Worm (Caenorhabditis elegans): Measurements from ENCODE around the gene nduf-2.2.

Gene nduf-2.2

ce11 chrIII:6431766-6432228, 33.2 kb upstream of the nduf-2.2 start, which contains the start of the genes mrps-17 and txdc-9:
mrps-17 (minus strand) TSS chrIII:6431798.
txdc-9 (plus strand) TSS chrIII:6432178.
- TF ChIP-seq Y48G9A.11 (GFP tag; IDR thresholded peaks at IDR 0.05): no peak
- TF ChIP-seq unc-62 (GFP tag; optimal IDR thresholded peaks at IDR 0.05 in 1 of 2): no peak
- no peak for TF ChIP-seq unc-62 (tag; optimal IDR thresholded peaks at IDR 0.05)
- TF ChIP-seq T20F7.1 (GFP tag; optimal IDR thresholded peaks at IDR 0.05): no peak
- no peak for TF ChIP-seq ztf-7 (tag; optimal IDR thresholded peaks at IDR 0.05)
- no peak for TF ChIP-seq ama-1 (optimal IDR thresholded peaks at IDR 0.05)
- no peak for TF ChIP-seq Y105C5A.15 (GFP tag; IDR thresholded peaks at IDR 0.05)
- TF ChIP-seq mdt-29 (GFP tag; IDR thresholded peaks at IDR 0.05): no peak
- TF ChIP-seq ceh-62 (tag; optimal IDR thresholded peaks at IDR 0.05): no peak
- no peak for TF ChIP-seq nhr-42 (GFP tag; IDR thresholded peaks at IDR 0.05)
- TF ChIP-seq vab-7 (GFP tag; IDR thresholded peaks at IDR 0.05): no peak
- no peak for TF ChIP-seq nhr-76 (tag; optimal IDR thresholded peaks at IDR 0.05)
- TF ChIP-seq F49E8.2 (tag; optimal IDR thresholded peaks at IDR 0.05; ENCODE audit: borderline replicate concordance): no peak
- TF ChIP-seq nhr-10 (tag; optimal IDR thresholded peaks at IDR 0.05): no peak
- no peak for TF ChIP-seq ceh-82 (tag; optimal IDR thresholded peaks at IDR 0.05)
- no peak for TF ChIP-seq nhr-102 (tag; optimal IDR thresholded peaks at IDR 0.05)
- no peak for TF ChIP-seq R02D3.7 (tag; optimal IDR thresholded peaks at IDR 0.05)
- TF ChIP-seq hmg-1.1 (GFP tag; IDR thresholded peaks at IDR 0.05): peak; percentile 61
- no peak for TF ChIP-seq Y75B8A.6 (GFP tag; IDR thresholded peaks at IDR 0.05)
- no peak for TF ChIP-seq cey-2 (tag; optimal IDR thresholded peaks at IDR 0.05; ENCODE audit: borderline replicate concordance, insufficient read depth)
- no peak for TF ChIP-seq sdz-12 (GFP tag; optimal IDR thresholded peaks at IDR 0.05)
- TF ChIP-seq T26A8.4 (GFP tag; IDR thresholded peaks at IDR 0.05): no peak
- TF ChIP-seq nhr-77 (tag; optimal IDR thresholded peaks at IDR 0.05): peak; percentile 56
- no peak for TF ChIP-seq F44E2.7 (GFP tag; IDR thresholded peaks at IDR 0.05)
- TF ChIP-seq F37D6.2 (tag; optimal IDR thresholded peaks at IDR 0.05): peak; percentile 21
- TF ChIP-seq arid-1 (GFP tag; conservative IDR thresholded peaks at IDR 0.05): no peak; the same call in 1 of the 2 replicates
- TF ChIP-seq zfp-2 (tag; optimal IDR thresholded peaks at IDR 0.05): no peak
- TF ChIP-seq aha-1 (tag): peak; percentile 90
- peak; percentile 8; the same call in 1 of the 2 replicates for TF ChIP-seq dmd-6 (GFP tag; IDR thresholded peaks at IDR 0.05)
- TF ChIP-seq daf-16 (GFP tag; optimal IDR thresholded peaks at IDR 0.05): no peak
- TF ChIP-seq daf-16 (tag; optimal IDR thresholded peaks at IDR 0.05): no peak
- TF ChIP-seq D1046.2 (GFP tag; IDR thresholded peaks at IDR 0.05): no peak
- no peak for TF ChIP-seq egl-43 (GFP tag; IDR thresholded peaks at IDR 0.05)
- peak; percentile 89 for TF ChIP-seq mes-2 (tag; optimal IDR thresholded peaks at IDR 0.05; ENCODE audit: poor library complexity, severe bottlenecking)
- no peak for TF ChIP-seq lin-1 (GFP tag; IDR thresholded peaks at IDR 0.05)
- no peak for TF ChIP-seq lin-39 (tag; optimal IDR thresholded peaks at IDR 0.05)
- no peak for TF ChIP-seq ceh-32 (tag; optimal IDR thresholded peaks at IDR 0.05; ENCODE audit: poor library complexity)
- TF ChIP-seq nhr-48 (tag; optimal IDR thresholded peaks at IDR 0.05): no peak
- peak; percentile 17 to 92 for TF ChIP-seq lsy-2 (tag; optimal IDR thresholded peaks at IDR 0.05)
- TF ChIP-seq lin-15B (tag; optimal IDR thresholded peaks at IDR 0.05): no peak
- TF ChIP-seq dmd-9 (GFP tag; IDR thresholded peaks at IDR 0.05): no peak
- TF ChIP-seq daf-12 (tag; optimal IDR thresholded peaks at IDR 0.05): no peak
- TF ChIP-seq rbr-2 (tag; optimal IDR thresholded peaks at IDR 0.05): peak; percentile 73
- TF ChIP-seq set-16 (GFP tag; IDR thresholded peaks at IDR 0.05): no peak
- no peak for TF ChIP-seq daf-8 (GFP tag; IDR thresholded peaks at IDR 0.05)
- TF ChIP-seq lin-13 (GFP tag; optimal IDR thresholded peaks at IDR 0.05): peak; percentile 31
- no peak for TF ChIP-seq zfp-3 (GFP tag; conservative IDR thresholded peaks at IDR 0.05)
- TF ChIP-seq hif-1 (tag; optimal IDR thresholded peaks at IDR 0.05): no peak
- no peak for TF ChIP-seq ceh-20 (GFP tag; IDR thresholded peaks at IDR 0.05)
- TF ChIP-seq F10B5.3 (tag; optimal IDR thresholded peaks at IDR 0.05): no peak
- TF ChIP-seq lir-3 (tag; optimal IDR thresholded peaks at IDR 0.05): no peak
- peak; percentile 75 for TF ChIP-seq dpl-1 (GFP tag; optimal IDR thresholded peaks at IDR 0.05)
- no peak for TF ChIP-seq nhr-237 (tag; optimal IDR thresholded peaks at IDR 0.05)

All from whole organism, L4 larva.